Worm (Caenorhabditis elegans) whole organism, young adult: ENCODE data around the gene col-79.

Source experiments
- lag-1 ChIP-seq: fragments of 200-800 bp; sonication (Bioruptor generic); IDR thresholded peaks from 2 replicates; pipeline ENCODE4 v1.3.6; 2022; ENCODE audit warnings: missing genetic modification reagents, missing genetic modification characterization, missing compliant biosample characterization
- unc-62 ChIP-seq: fragments of 150-350 bp; optimal IDR thresholded peaks from 2 replicates; lab custom pipeline; 2014; ENCODE audit warnings: missing biosample characterization, missing genetic modification reagents, missing genetic modification characterization
- ztf-22 ChIP-seq: fragments of 200-800 bp; sonication (Bioruptor generic); optimal IDR thresholded peaks from 2 replicates; lab custom pipeline; 2018; ENCODE audit warnings: mild to moderate bottlenecking, missing genetic modification characterization, moderate library complexity, missing compliant biosample characterization

DNA sequence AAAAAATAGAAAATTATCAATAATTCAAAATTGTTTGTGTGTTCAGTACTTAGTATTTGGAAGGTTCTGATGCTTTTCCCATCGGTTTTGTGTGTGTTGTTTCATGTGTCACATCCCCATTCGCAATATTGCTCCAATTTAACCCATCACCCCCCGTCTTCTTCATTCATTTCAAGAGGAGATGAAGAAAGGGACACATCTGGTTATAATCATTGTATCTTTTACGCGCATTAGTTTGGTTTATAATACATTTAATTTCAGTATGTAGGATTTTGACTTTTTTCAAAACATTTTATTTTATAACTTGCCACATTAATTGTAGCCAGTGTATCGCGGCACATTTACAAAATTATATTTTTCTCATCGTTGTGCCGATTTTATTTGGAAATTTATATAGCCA, 23.3 kb upstream of the col-79 start:
- TF ChIP-seq lag-1 (GFP tag; lab: Robert Waterston, UW), result no peak
- no peak for TF ChIP-seq ztf-22 (GFP tag; lab: Kevin White, UChicago)
- TF ChIP-seq unc-62 (GFP tag; lab: Kevin White, UChicago), result no peak
